Worm (Caenorhabditis elegans) whole organism, L4 larva: ENCODE measurements around the gene C36C5.12.

Experiments
- F37D6.2 ChIP-seq: sonication (generic microtip); optimal IDR thresholded peaks from 2 replicates; lab custom pipeline; 2016; ENCODE audit warnings: mild to moderate bottlenecking, missing genetic modification characterization, missing compliant biosample characterization
- ceh-82 ChIP-seq: sonication (generic microtip); optimal IDR thresholded peaks from 2 replicates; lab custom pipeline; 2017; ENCODE audit warnings: missing biosample characterization, missing genetic modification characterization
- ztf-7 ChIP-seq: fragments of 150-350 bp; optimal IDR thresholded peaks from 2 replicates; lab custom pipeline; 2014; ENCODE audit warnings: missing biosample characterization, missing genetic modification characterization

DNA sequence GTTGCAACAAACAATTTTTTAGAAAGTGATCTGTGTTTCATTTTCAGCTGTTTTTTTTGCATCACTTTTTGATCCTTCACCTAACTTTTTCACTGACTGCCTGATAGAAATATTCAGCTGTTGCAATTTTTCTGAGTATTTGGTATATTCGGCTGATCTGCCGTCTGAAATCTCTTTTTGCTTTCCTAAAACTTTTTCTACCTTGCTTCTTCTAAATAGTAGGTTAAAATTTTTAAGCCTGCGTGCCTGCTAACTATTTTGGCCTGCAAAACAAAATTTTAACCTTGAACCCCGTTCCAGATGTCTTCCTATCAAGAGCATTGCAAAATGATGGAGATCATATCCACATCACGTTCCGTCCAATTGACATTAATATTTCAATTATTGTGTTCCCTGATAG lies 17.0 kb upstream of the C36C5.12 start, which contains the start of gene srab-8:
- TF ChIP-seq ztf-7 (tag; lab: Kevin White, UChicago) (no peak), F37D6.2 (no peak), ceh-82 (tag; lab: Kevin White, UChicago) (no peak)
